Worm (Caenorhabditis elegans) whole organism, L1 larva: ENCODE measurements around the gene T05D4.2.
A peak's percentile ranks its signal among the peaks of the same experiment; 100 is the strongest.

Source experiments
- C16A3.4 ChIP-seq: fragments of 150-350 bp; optimal IDR thresholded peaks from 2 replicates; lab custom pipeline; 2014; ENCODE audit warnings: missing biosample characterization, missing genetic modification characterization
- C34B4.2 ChIP-seq: sonication (generic microtip); optimal IDR thresholded peaks from 2 replicates; lab custom pipeline; 2017; ENCODE audit warnings: mild to moderate bottlenecking, missing genetic modification characterization, missing compliant biosample characterization
- F16B12.6 ChIP-seq: fragments of 150-350 bp; optimal IDR thresholded peaks from 2 replicates; lab custom pipeline; 2014; ENCODE audit warnings: missing biosample characterization, missing genetic modification characterization
- aly-2 ChIP-seq: fragments of 150-350 bp; optimal IDR thresholded peaks from 2 replicates; lab custom pipeline; 2014; ENCODE audit warnings: missing biosample characterization, missing genetic modification characterization
- ama-1 ChIP-seq: fragments of 150-350 bp; optimal IDR thresholded peaks from 2 replicates; lab custom pipeline; 2014
- blmp-1 ChIP-seq: fragments of 150-350 bp; optimal IDR thresholded peaks from 2 replicates; lab custom pipeline; 2014; ENCODE audit warnings: missing biosample characterization, missing genetic modification characterization
- ceh-82 ChIP-seq, 3 experiments: fragments of 150-350 bp in 1 of 3; sonication (generic microtip) in 2 of 3; optimal IDR thresholded peaks; 2 replicates each; lab custom pipeline; 2014 to 2017; ENCODE audit warnings: missing biosample characterization in 3 of 3, missing genetic modification characterization in 3 of 3
- ceh-90 ChIP-seq: sonication (generic microtip); optimal IDR thresholded peaks from 2 replicates; lab custom pipeline; 2016; ENCODE audit warnings: missing genetic modification characterization, missing compliant biosample characterization
- ces-1 ChIP-seq: fragments of 150-350 bp; optimal IDR thresholded peaks from 2 replicates; lab custom pipeline; 2014; ENCODE audit warnings: missing biosample characterization, missing genetic modification reagents, missing genetic modification characterization
- dsc-1 ChIP-seq: sonication (generic microtip); optimal IDR thresholded peaks from 2 replicates; lab custom pipeline; 2016; ENCODE audit warnings: mild to moderate bottlenecking, missing genetic modification characterization, missing compliant biosample characterization
- efl-1 ChIP-seq, 4 experiments: fragments of 150-350 bp; optimal IDR thresholded peaks in 3 of 4; peaks in 1 of 4; 1 replicate in 1 of 4; 2 replicates in 3 of 4; lab custom pipeline; 2014; ENCODE audit warnings: missing biosample characterization in 2 of 4, missing genetic modification characterization in 2 of 4, missing genetic modification reagents in 2 of 4
- egl-13 ChIP-seq: sonication (generic microtip); optimal IDR thresholded peaks from 2 replicates; lab custom pipeline; 2016; ENCODE audit warnings: missing genotype, missing genetic modification reagents, missing genetic modification characterization, missing compliant biosample characterization
- elt-3 ChIP-seq, 6 experiments: fragments of 150-350 bp in 1 of 6; sonication (generic microtip); optimal IDR thresholded peaks; 2 replicates each; lab custom pipeline; 2017 to 2018; ENCODE audit warnings: missing biosample characterization in 6 of 6, missing genetic modification characterization in 6 of 6, inconsistent platforms in 1 of 6
- ets-5 ChIP-seq: fragments of 200-800 bp; sonication (Bioruptor generic); IDR thresholded peaks from 2 replicates; pipeline ENCODE4 v1.3.6; 2022; ENCODE audit warnings: missing genetic modification characterization, missing compliant biosample characterization
- fkh-8 ChIP-seq: sonication (generic microtip); optimal IDR thresholded peaks from 2 replicates; lab custom pipeline; 2016; ENCODE audit warnings: mild to moderate bottlenecking, missing genetic modification characterization, missing compliant biosample characterization
- grh-1 ChIP-seq: fragments of 200-800 bp; sonication (Bioruptor generic); IDR thresholded peaks from 2 replicates; pipeline ENCODE4 v1.3.6; 2022; ENCODE audit warnings: missing genetic modification reagents, missing genetic modification characterization, missing compliant biosample characterization
- lin-13 ChIP-seq: fragments of 150-350 bp; optimal IDR thresholded peaks from 2 replicates; lab custom pipeline; 2014; ENCODE audit warnings: missing biosample characterization, missing genetic modification reagents, missing genetic modification characterization
- lin-14 ChIP-seq: fragments of 200-800 bp; sonication (Bioruptor generic); optimal IDR thresholded peaks from 2 replicates; lab custom pipeline; 2018; ENCODE audit warnings: mild to moderate bottlenecking, missing genetic modification characterization, moderate library complexity, missing compliant biosample characterization
- lin-15B ChIP-seq: fragments of 150-350 bp; sonication (generic microtip); optimal IDR thresholded peaks from 3 replicates; lab custom pipeline; 2014; ENCODE audit warnings: missing biosample characterization, missing genetic modification characterization
- lsy-2 ChIP-seq, 2 experiments: fragments of 150-350 bp; optimal IDR thresholded peaks; 2 replicates each; lab custom pipeline; 2014; ENCODE audit warnings: missing biosample characterization in 2 of 2, missing genetic modification characterization in 2 of 2
- mep-1 ChIP-seq: fragments of 150-350 bp; optimal IDR thresholded peaks from 2 replicates; lab custom pipeline; 2014; ENCODE audit warnings: missing biosample characterization, missing genetic modification characterization
- nhr-12 ChIP-seq: sonication (generic microtip); optimal IDR thresholded peaks from 2 replicates; lab custom pipeline; 2017; ENCODE audit warnings: missing biosample characterization, missing genetic modification characterization
- nhr-19 ChIP-seq: fragments of 200-800 bp; sonication (Bioruptor generic); conservative IDR thresholded peaks from 2 replicates; pipeline ENCODE4 v1.3.6; 2022; ENCODE audit warnings: missing genetic modification characterization, missing compliant biosample characterization
- nhr-28 ChIP-seq: fragments of 150-350 bp; optimal IDR thresholded peaks from 2 replicates; lab custom pipeline; 2014; ENCODE audit warnings: missing biosample characterization, missing genetic modification characterization
- nhr-71 ChIP-seq: sonication (generic microtip); optimal IDR thresholded peaks from 2 replicates; lab custom pipeline; 2016; ENCODE audit warnings: mild to moderate bottlenecking, missing genetic modification characterization, moderate library complexity, missing compliant biosample characterization
- nhr-77 ChIP-seq: fragments of 150-350 bp; optimal IDR thresholded peaks from 2 replicates; lab custom pipeline; 2014; ENCODE audit warnings: missing biosample characterization, missing genetic modification characterization
- nhr-84 ChIP-seq: sonication (generic microtip); optimal IDR thresholded peaks from 2 replicates; lab custom pipeline; 2017; ENCODE audit warnings: missing biosample characterization, missing genetic modification characterization
- nhr-85 ChIP-seq: sonication (generic microtip); peaks from one replicate; lab custom pipeline; 2016; ENCODE audit warnings: missing genetic modification characterization, inconsistent platforms, missing compliant biosample characterization
- pag-3 ChIP-seq: sonication (generic microtip); optimal IDR thresholded peaks from 2 replicates; lab custom pipeline; 2017; ENCODE audit warnings: missing genetic modification characterization, mild to moderate bottlenecking, missing compliant biosample characterization, antibody characterized with exemption, borderline replicate concordance; ENCODE audit not compliant: insufficient read depth
- rnt-1 ChIP-seq: sonication (generic microtip); optimal IDR thresholded peaks from 2 replicates; lab custom pipeline; 2016; ENCODE audit warnings: mild to moderate bottlenecking, missing genetic modification characterization, moderate library complexity, missing compliant biosample characterization
- skn-1 ChIP-seq: fragments of 150-350 bp; optimal IDR thresholded peaks from 2 replicates; lab custom pipeline; 2014; ENCODE audit warnings: missing biosample characterization, missing genetic modification characterization
- snpc-4 ChIP-seq: fragments of 150-350 bp; optimal IDR thresholded peaks from 2 replicates; lab custom pipeline; 2014; ENCODE audit warnings: missing biosample characterization, missing genetic modification characterization
- sptf-1 ChIP-seq: fragments of 150-350 bp; optimal IDR thresholded peaks from 2 replicates; lab custom pipeline; 2014; ENCODE audit warnings: missing biosample characterization, missing genetic modification characterization
- sup-37 ChIP-seq: fragments of 200-800 bp; sonication (Bioruptor generic); optimal IDR thresholded peaks from 2 replicates; lab custom pipeline; 2018; ENCODE audit warnings: mild to moderate bottlenecking, missing genetic modification characterization, missing compliant biosample characterization
- swsn-7 ChIP-seq: sonication (generic microtip); optimal IDR thresholded peaks from 2 replicates; lab custom pipeline; 2016; ENCODE audit warnings: missing genetic modification characterization, missing compliant biosample characterization
- tbx-2 ChIP-seq: sonication (generic microtip); optimal IDR thresholded peaks from 2 replicates; lab custom pipeline; 2016; ENCODE audit warnings: missing genetic modification characterization, missing compliant biosample characterization
- unc-30 ChIP-seq: sonication (generic microtip); optimal IDR thresholded peaks from 2 replicates; lab custom pipeline; 2017; ENCODE audit warnings: missing biosample characterization, missing genetic modification characterization
- unc-62 ChIP-seq: fragments of 150-350 bp; optimal IDR thresholded peaks from 2 replicates; lab custom pipeline; 2014; ENCODE audit warnings: missing biosample characterization, missing genetic modification reagents, missing genetic modification characterization
- unc-98 ChIP-seq: fragments of 200-800 bp; sonication (Bioruptor generic); IDR thresholded peaks from 2 replicates; pipeline ENCODE4 v1.3.6; 2022; ENCODE audit warnings: missing genetic modification characterization, missing compliant biosample characterization
- vab-15 ChIP-seq: sonication (generic microtip); optimal IDR thresholded peaks from 2 replicates; lab custom pipeline; 2017; ENCODE audit warnings: missing genotype, mild to moderate bottlenecking, missing genetic modification characterization, missing compliant biosample characterization
- zag-1 ChIP-seq: fragments of 150-350 bp; optimal IDR thresholded peaks from 2 replicates; lab custom pipeline; 2014; ENCODE audit warnings: missing biosample characterization, missing genetic modification characterization
- ztf-11 ChIP-seq, 2 experiments: sonication (generic microtip); optimal IDR thresholded peaks; 2 replicates each; lab custom pipeline; 2016 to 2017; ENCODE audit warnings: missing genetic modification characterization in 2 of 2, missing biosample characterization in 1 of 2, missing compliant biosample characterization in 1 of 2
- ztf-4 ChIP-seq: fragments of 150-350 bp; optimal IDR thresholded peaks from 2 replicates; lab custom pipeline; 2014; ENCODE audit warnings: missing biosample characterization, missing genetic modification characterization

T05D4.2 gene

DNA sequence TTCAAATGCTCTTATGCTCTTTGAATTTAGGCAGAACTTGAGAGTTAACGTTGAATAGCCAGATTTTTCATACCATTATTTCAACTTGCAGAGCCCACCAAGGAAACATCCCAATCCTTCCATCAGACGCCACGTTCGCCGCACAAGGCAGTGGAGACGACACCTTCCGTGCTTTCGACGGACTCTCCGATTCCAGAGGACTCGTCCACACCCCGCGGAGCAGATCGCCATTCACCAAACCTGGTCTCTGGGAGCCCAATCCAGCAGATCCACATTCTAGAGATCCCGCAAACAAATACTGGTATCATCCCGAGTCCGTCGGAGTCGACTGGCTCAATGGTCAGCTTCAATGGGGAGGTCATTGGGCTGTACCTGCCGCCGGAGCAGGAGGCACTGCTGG, 17.2 kb upstream of the T05D4.2 start:
- TF ChIP-seq unc-62 (GFP tag; lab: Kevin White, UChicago) (no peak), zag-1 (no peak), grh-1 (GFP tag; lab: Robert Waterston, UW) (0 out of 2 replicates have a peak, but pooled peaks have one; percentile 14), mep-1 (no peak)

DNA sequence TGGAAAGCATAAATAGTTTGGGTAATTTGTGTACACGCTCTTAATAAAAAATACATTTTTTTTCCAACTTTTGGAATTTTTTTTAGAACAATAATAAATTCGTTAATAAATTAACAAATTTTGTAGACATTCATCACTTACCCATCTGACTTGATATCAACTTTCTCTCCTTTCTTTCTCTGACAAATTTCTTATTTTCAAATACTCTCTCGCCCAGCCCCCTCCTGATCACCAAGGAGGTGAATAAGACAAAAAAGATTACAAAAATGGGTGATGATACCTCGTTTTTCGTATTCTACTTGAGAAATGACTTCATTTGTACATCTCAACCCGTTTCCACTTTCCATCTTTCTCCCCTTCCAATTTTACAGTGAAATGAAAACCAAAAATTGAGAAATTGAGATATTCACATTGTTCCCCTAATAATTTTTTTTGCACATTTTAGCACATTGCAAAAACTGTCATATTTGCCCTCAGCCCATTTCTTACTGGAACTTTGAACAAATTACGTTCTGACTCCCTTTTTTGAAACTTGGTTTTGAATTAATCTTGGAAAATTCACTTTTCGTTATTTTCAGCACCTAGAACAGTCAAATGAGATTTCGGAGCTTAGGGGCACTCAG, 12.8 kb upstream of the T05D4.2 start, which contains the start of gene osm-7:
osm-7 (plus strand) TSS at position 573 of the 623 bp plus-strand sequence.
- peak; percentile 37 for TF ChIP-seq nhr-85 (tag; lab: Kevin White, UChicago)
- TF ChIP-seq nhr-84 (tag; lab: Kevin White, UChicago), result no peak
- TF ChIP-seq elt-3 (tag; optimal IDR thresholded peaks at IDR 0.05; lab: Kevin White, UChicago), result peak in 1 of 6 experiments; percentile 55
- TF ChIP-seq blmp-1, result peak; percentile 70

DNA sequence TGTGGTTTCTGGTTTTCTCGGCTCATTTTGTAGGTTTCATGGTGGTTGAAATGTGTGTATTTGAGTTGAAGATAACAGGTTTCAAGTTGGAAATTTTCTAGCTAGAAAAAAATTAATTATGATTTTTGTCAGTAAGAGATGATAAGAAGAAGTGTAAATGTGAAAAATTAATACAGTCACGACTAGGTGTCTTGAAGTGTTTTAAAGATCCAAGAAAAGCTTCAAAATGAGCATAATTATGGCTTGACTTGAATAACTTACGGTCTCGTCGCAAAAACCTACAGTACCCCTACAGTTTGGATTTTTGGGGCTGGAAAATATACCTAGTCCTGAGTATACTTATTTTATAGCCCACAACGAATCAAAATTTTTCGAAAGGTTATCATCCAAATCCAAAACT, 7.5 kb upstream of the T05D4.2 start, which contains the start of gene exc-12:
exc-12 (minus strand) TSS at position 101 of the 400 bp plus-strand sequence.
- TF ChIP-seq sptf-1 (tag; lab: Kevin White, UChicago) (no peak), lin-14 (GFP tag; lab: Kevin White, UChicago) (no peak), lin-15B (no peak), lin-13 (GFP tag; lab: Kevin White, UChicago) (no peak), nhr-28 (tag; lab: Kevin White, UChicago) (no peak), tbx-2 (tag; lab: Kevin White, UChicago) (no peak), ama-1 (lab: Kevin White, UChicago) (no peak), unc-98 (GFP tag; lab: Robert Waterston, UW) (no peak), unc-62 (GFP tag; lab: Kevin White, UChicago) (no peak), pag-3 (tag; lab: Kevin White, UChicago) (no peak)

DNA sequence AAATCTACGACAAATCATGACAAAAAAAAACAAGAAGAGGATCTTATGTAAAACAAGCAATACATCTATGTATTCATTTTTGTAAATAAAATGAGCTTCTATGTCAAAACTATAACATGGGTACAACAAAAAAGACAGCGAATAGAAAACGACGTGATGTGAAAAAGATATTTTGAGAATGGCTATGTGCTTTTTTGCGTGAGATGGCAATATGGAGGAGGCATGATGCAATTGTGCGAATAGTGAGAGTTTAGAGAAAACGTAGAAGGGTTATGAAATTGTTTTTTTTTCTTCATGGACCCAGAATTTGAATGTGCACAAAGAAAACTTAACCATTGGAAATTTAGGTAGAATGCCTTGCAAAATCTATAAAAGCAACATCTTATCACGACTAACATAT, 3.1 kb upstream of the T05D4.2 start:
- TF ChIP-seq sup-37 (GFP tag; lab: Kevin White, UChicago), result no peak
- TF ChIP-seq ceh-82 (tag; optimal IDR thresholded peaks at IDR 0.05; lab: Kevin White, UChicago), result peak in 2 of 3 experiments; percentile 8 to 11
- TF ChIP-seq lin-14 (GFP tag; lab: Kevin White, UChicago), result peak; percentile 45
- peak; percentile 16 for TF ChIP-seq nhr-71 (tag; lab: Kevin White, UChicago)
- peak in 1 of 2 experiments; percentile 12 for TF ChIP-seq lsy-2 (tag; optimal IDR thresholded peaks at IDR 0.05; lab: Kevin White, UChicago)
- TF ChIP-seq efl-1 (optimal IDR thresholded peaks at IDR 0.05; lab: Kevin White, UChicago), result peak in 1 of 2 experiments; percentile 3
- no peak for TF ChIP-seq efl-1 (GFP tag; optimal IDR thresholded peaks at IDR 0.05 in 1 of 2; lab: Kevin White, UChicago)

DNA sequence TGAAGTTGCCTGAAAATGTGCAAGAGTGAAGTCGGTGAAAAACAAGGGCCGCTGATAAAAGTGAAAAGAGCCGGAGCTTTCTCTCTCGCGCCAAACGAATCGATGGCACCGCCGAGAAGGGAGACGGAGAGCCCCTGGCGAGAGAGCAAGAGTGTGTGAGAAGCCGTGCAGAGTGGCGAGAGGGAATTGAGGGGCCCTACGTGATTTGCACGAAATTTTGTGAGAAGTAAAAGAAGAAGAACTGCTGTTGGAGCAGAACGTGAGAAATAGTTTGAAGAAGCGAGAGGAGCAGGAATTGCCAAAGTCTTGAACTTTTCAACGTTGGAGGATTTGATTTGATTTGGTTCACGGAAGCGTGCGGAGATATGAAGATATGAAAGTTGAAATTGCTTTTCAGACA, 2.0 kb upstream of the T05D4.2 start, which contains the start of gene aldo-1:
aldo-1 (minus strand) TSS at position 9 of the 400 bp plus-strand sequence.
- TF ChIP-seq aly-2 (tag; lab: Kevin White, UChicago) (no peak), nhr-12 (tag; lab: Kevin White, UChicago) (no peak), ets-5 (GFP tag; lab: Robert Waterston, UW) (no peak), ztf-4 (tag; lab: Kevin White, UChicago) (no peak), nhr-77 (tag; lab: Kevin White, UChicago) (no peak), ces-1 (GFP tag; lab: Kevin White, UChicago) (peak; percentile 9), snpc-4 (tag; lab: Kevin White, UChicago) (no peak), vab-15 (tag; lab: Kevin White, UChicago) (no peak), unc-30 (tag; lab: Kevin White, UChicago) (no peak), grh-1 (GFP tag; lab: Robert Waterston, UW) (no peak), fkh-8 (tag; lab: Kevin White, UChicago) (peak; percentile 24), nhr-28 (tag; lab: Kevin White, UChicago) (no peak), F16B12.6 (tag; lab: Kevin White, UChicago) (no peak), ztf-11 (tag; optimal IDR thresholded peaks at IDR 0.05; lab: Kevin White, UChicago) (no peak), swsn-7 (peak; percentile 31), rnt-1 (peak; percentile 25), zag-1 (no peak), C34B4.2 (tag; lab: Kevin White, UChicago) (no peak), ceh-90 (tag; lab: Kevin White, UChicago) (no peak), skn-1 (no peak), nhr-19 (peak; percentile 36; the same call in 1 of the 2 replicates), ceh-82 (tag; optimal IDR thresholded peaks at IDR 0.05; lab: Kevin White, UChicago) (peak; percentile 6 to 38 (median 24)), dsc-1 (peak; percentile 27), C16A3.4 (tag; lab: Kevin White, UChicago) (no peak), nhr-71 (tag; lab: Kevin White, UChicago) (peak; percentile 65), pag-3 (tag; lab: Kevin White, UChicago) (peak; percentile 53), tbx-2 (tag; lab: Kevin White, UChicago) (no peak), egl-13 (tag; lab: Kevin White, UChicago) (no peak)
